Worm (Caenorhabditis elegans): ENCODE measurements around the gene ZC8.6.

Gene ZC8.6

DNA sequence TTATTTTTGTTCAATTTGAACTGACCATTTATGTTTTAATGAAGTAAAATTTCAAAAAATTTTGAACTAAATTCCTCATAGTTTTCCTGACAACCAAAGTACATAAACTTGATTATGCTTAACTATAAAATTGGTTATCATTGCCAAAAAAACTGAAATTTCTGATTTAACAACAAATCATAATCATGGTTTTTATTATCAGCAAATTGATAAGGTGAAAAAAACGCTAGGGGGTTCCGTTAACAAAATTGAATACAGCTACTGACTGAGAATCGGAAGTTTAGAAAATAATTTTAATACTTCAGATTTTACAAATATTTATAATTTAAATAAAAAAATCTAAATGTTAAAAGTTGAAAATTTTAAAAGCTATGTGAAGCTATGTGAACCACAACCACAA, 9.6 kb upstream of the ZC8.6 start:
- TF ChIP-seq pha-4 (tag; optimal IDR thresholded peaks at IDR 0.05) (peak; percentile 14), elt-1 (tag; optimal IDR thresholded peaks at IDR 0.05) (no peak), elt-2 (tag; optimal IDR thresholded peaks at IDR 0.05) (peak; percentile 64)

ce11 chrX:5004940-5005339, 7.5 kb upstream of the ZC8.6 start, which contains the start of gene hsd-2:
Gene hsd-2, plus strand, starts transcription at chrX:5005240.
- TF ChIP-seq lsy-12 (tag; optimal IDR thresholded peaks at IDR 0.05) (no peak), mml-1 (tag; optimal IDR thresholded peaks at IDR 0.05) (no peak), nhr-237 (tag; optimal IDR thresholded peaks at IDR 0.05) (no peak), ceh-82 (tag; optimal IDR thresholded peaks at IDR 0.05) (no peak), tbx-2 (tag; optimal IDR thresholded peaks at IDR 0.05) (no peak), unc-62 (GFP tag; optimal IDR thresholded peaks at IDR 0.05) (no peak), nhr-23 (tag; optimal IDR thresholded peaks at IDR 0.05) (no peak), nhr-67 (tag; optimal IDR thresholded peaks at IDR 0.05) (no peak), nhr-11 (tag; optimal IDR thresholded peaks at IDR 0.05) (no peak), nhr-25 (tag; optimal IDR thresholded peaks at IDR 0.05) (no peak), egl-5 (tag; optimal IDR thresholded peaks at IDR 0.05) (no peak), ztf-4 (tag; optimal IDR thresholded peaks at IDR 0.05) (no peak), ceh-16 (tag; optimal IDR thresholded peaks at IDR 0.05) (no peak), ceh-9 (tag; optimal IDR thresholded peaks at IDR 0.05) (no peak), nhr-12 (tag; optimal IDR thresholded peaks at IDR 0.05) (no peak), fkh-2 (tag; optimal IDR thresholded peaks at IDR 0.05) (no peak), fos-1 (tag; optimal IDR thresholded peaks at IDR 0.05) (no peak), nfya-1 (tag; optimal IDR thresholded peaks at IDR 0.05; ENCODE audit: insufficient read depth) (no peak)

DNA sequence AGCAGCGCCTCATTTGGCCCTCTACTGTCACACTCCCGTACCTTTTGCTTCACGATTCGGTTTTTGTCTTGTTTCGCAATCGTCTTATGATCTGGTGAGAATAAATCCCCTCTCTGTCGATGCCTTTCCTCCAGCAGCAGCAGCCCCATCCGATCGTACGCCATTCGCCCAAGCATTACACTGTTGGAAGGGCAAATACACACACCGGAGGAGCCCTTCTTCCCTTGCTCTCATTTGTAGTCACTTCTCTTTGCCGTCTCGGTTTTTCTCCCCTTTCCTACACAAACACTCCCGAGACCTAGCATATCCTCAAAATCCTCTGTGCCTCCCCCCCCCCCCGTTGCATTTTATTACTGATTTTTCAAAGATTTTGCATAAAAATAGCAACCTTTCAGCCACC, 1.5 kb upstream of the ZC8.6 start, which contains the start of gene set-30:
Gene set-30 (plus strand): TSS at position 396 of the 400 bp plus-strand sequence.
- TF ChIP-seq nhr-43 (tag; optimal IDR thresholded peaks at IDR 0.05; ENCODE audit: poor library complexity, severe bottlenecking) (no peak), pqm-1 (tag; optimal IDR thresholded peaks at IDR 0.05) (no peak), nhr-25 (tag; optimal IDR thresholded peaks at IDR 0.05) (no peak), nhr-11 (tag; optimal IDR thresholded peaks at IDR 0.05) (no peak), elt-1 (tag; optimal IDR thresholded peaks at IDR 0.05) (no peak), hmg-11 (tag; optimal IDR thresholded peaks at IDR 0.05) (no peak), nhr-67 (tag; optimal IDR thresholded peaks at IDR 0.05) (no peak), zag-1 (tag; optimal IDR thresholded peaks at IDR 0.05) (no peak)

ce11 chrX:4992523-4992922, 4.9 kb downstream of the ZC8.6 start:
- TF ChIP-seq fos-1 (tag; optimal IDR thresholded peaks at IDR 0.05), result no peak

DNA sequence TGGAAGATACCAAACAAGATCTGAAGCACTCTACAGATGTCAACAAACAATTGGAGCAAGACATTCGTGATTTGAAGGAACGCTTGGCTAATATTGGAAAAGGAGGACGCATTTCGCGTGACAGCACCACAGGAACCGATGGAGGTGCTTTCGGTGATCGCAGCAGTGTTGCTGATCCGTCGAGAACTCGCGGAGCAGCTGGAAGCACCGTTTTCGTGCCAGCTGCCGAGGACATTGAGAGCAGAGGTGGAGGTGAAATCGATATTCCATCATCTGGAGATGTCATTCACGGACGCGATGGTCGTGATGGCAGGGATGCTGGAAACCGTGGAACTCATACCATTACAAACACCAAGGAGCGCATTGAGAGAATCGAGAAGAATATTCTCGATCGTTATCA, 9.8 kb downstream of the ZC8.6 start:
- no peak for TF ChIP-seq nhr-12 (tag; optimal IDR thresholded peaks at IDR 0.05)
- TF ChIP-seq ceh-82 (tag; optimal IDR thresholded peaks at IDR 0.05), result no peak
- TF ChIP-seq ceh-9 (tag; optimal IDR thresholded peaks at IDR 0.05), result no peak
- TF ChIP-seq hmg-11 (tag; optimal IDR thresholded peaks at IDR 0.05), result no peak
- no peak for TF ChIP-seq nhr-23 (tag; optimal IDR thresholded peaks at IDR 0.05)
- TF ChIP-seq sea-2 (GFP tag; optimal IDR thresholded peaks at IDR 0.05), result no peak
- no peak for TF ChIP-seq mdl-1 (tag; optimal IDR thresholded peaks at IDR 0.05)
- TF ChIP-seq elt-3 (tag; optimal IDR thresholded peaks at IDR 0.05), result no peak
- TF ChIP-seq aly-2 (tag; optimal IDR thresholded peaks at IDR 0.05), result no peak

- no peak for TF ChIP-seq eor-1 (tag; optimal IDR thresholded peaks at IDR 0.05)
- no peak for TF ChIP-seq pqm-1 (tag; optimal IDR thresholded peaks at IDR 0.05)
These were observed 11.0 kb downstream of the ZC8.6 start for ce11 chrX:4986354-4986753.

ce11 chrX:4982009-4982625, 15.3 kb downstream of the ZC8.6 start:
- TF ChIP-seq lin-39 (tag; optimal IDR thresholded peaks at IDR 0.05) (peak; percentile 89), zag-1 (tag; optimal IDR thresholded peaks at IDR 0.05) (peak; percentile 63), ztf-4 (tag; optimal IDR thresholded peaks at IDR 0.05) (no peak), elt-1 (tag; optimal IDR thresholded peaks at IDR 0.05) (no peak), mdl-1 (tag; optimal IDR thresholded peaks at IDR 0.05) (no peak), aly-2 (tag; optimal IDR thresholded peaks at IDR 0.05) (no peak), ceh-28 (tag; optimal IDR thresholded peaks at IDR 0.05) (peak; percentile 9), nhr-11 (tag; optimal IDR thresholded peaks at IDR 0.05) (peak; percentile 42), tbx-2 (tag; optimal IDR thresholded peaks at IDR 0.05) (peak; percentile 39), ceh-16 (tag; optimal IDR thresholded peaks at IDR 0.05) (no peak), elt-3 (tag; optimal IDR thresholded peaks at IDR 0.05) (no peak), jun-1 (tag; optimal IDR thresholded peaks at IDR 0.05) (no peak), nfya-1 (tag; optimal IDR thresholded peaks at IDR 0.05; ENCODE audit: insufficient read depth) (peak; percentile 67), hmg-11 (tag; optimal IDR thresholded peaks at IDR 0.05) (peak; percentile 37)

All from whole organism, L3 larva.